Fruit fly (Drosophila melanogaster): ENCODE measurements around the gene RpS21.
A peak's percentile ranks its signal among the peaks of the same experiment; 100 is the strongest.

The RpS21 gene

dm6 chr2L:2856960-2857584, 1.2 kb downstream of the RpS21 start, which contains the start of gene CG2991 (continued):
- TF ChIP-seq Fer3 (tag; optimal IDR thresholded peaks at IDR 0.05) (peak; percentile 5), ato (GFP tag; IDR thresholded peaks at IDR 0.05; ENCODE audit: partially characterized antibody) (peak; percentile 80), Abd-B (GFP tag; optimal IDR thresholded peaks at IDR 0.05) (peak; percentile 36), Rx (GFP tag; IDR thresholded peaks at IDR 0.05) (no peak), CG14014 (GFP tag; IDR thresholded peaks at IDR 0.05) (peak; percentile 15; the same call in 1 of the 2 replicates), gsb-n (tag; optimal IDR thresholded peaks at IDR 0.05) (peak; percentile 56), CG17359 (tag; optimal IDR thresholded peaks at IDR 0.05) (peak; percentile 37), pzg (GFP tag; optimal IDR thresholded peaks at IDR 0.05) (peak; percentile 97), CG2120 (GFP tag; optimal IDR thresholded peaks at IDR 0.05) (peak; percentile 41), CG3281 (GFP tag; optimal IDR thresholded peaks at IDR 0.05) (peak; percentile 6), Lpt (GFP tag; optimal IDR thresholded peaks at IDR 0.05) (no peak), HLH4C (GFP tag; IDR thresholded peaks at IDR 0.05; ENCODE audit: partially characterized antibody) (peak; percentile 59; the same call in 2 of the 3 replicates), CG2199 (GFP tag; IDR thresholded peaks at IDR 0.05) (0 out of 3 replicates have a peak, but pooled peaks have one; percentile 40), Dll (GFP tag; IDR thresholded peaks at IDR 0.05; ENCODE audit: partially characterized antibody) (peak; percentile 83), gcm2 (GFP tag; optimal IDR thresholded peaks at IDR 0.05) (peak; percentile 24), CG11085 (GFP tag; IDR thresholded peaks at IDR 0.05) (no peak), CG15601 (tag; optimal IDR thresholded peaks at IDR 0.05) (peak; percentile 35), CG1603 (tag; optimal IDR thresholded peaks at IDR 0.05) (peak; percentile 74), CG17912 (GFP tag; optimal IDR thresholded peaks at IDR 0.05) (no peak), da (GFP tag; optimal IDR thresholded peaks at IDR 0.05) (no peak), wdn (GFP tag; IDR thresholded peaks at IDR 0.05) (peak; percentile 28; the same call in 1 of the 2 replicates), bsh (GFP tag; optimal IDR thresholded peaks at IDR 0.05) (peak in 1 of 2 experiments; percentile 3), knrl (GFP tag; IDR thresholded peaks at IDR 0.05; ENCODE audit: partially characterized antibody) (peak; percentile 82), CG2712 (tag; optimal IDR thresholded peaks at IDR 0.05) (peak; percentile 56), mirr (GFP tag; optimal IDR thresholded peaks at IDR 0.05) (peak; percentile 2), lmd (GFP tag; IDR thresholded peaks at IDR 0.05) (no peak), rib (GFP tag; IDR thresholded peaks at IDR 0.05) (peak; percentile 38; the same call in 1 of the 2 replicates), unpg (GFP tag; optimal IDR thresholded peaks at IDR 0.05) (peak; percentile 43), Nf-YB (GFP tag; optimal IDR thresholded peaks at IDR 0.05) (peak; percentile 11), Usf (GFP tag; optimal IDR thresholded peaks at IDR 0.05) (no peak), CG11504 (tag; optimal IDR thresholded peaks at IDR 0.05) (peak; percentile 43), pita (GFP tag; optimal IDR thresholded peaks at IDR 0.05) (no peak), lab (GFP tag; optimal IDR thresholded peaks at IDR 0.05) (peak; percentile 36), CG42726 (GFP tag; IDR thresholded peaks at IDR 0.05; ENCODE audit: partially characterized antibody) (peak; percentile 86), ATbp (GFP tag; optimal IDR thresholded peaks at IDR 0.05) (no peak), Ada2b (GFP tag; IDR thresholded peaks at IDR 0.05) (no peak), kni (GFP tag; optimal IDR thresholded peaks at IDR 0.05) (peak; percentile 51), Dp (GFP tag; optimal IDR thresholded peaks at IDR 0.05) (peak; percentile 84), MBD-R2 (GFP tag; IDR thresholded peaks at IDR 0.05) (peak; percentile 75), sob (GFP tag; IDR thresholded peaks at IDR 0.05) (peak; percentile 57), dm (GFP tag; optimal IDR thresholded peaks at IDR 0.05) (peak; percentile 8), ab (GFP tag; optimal IDR thresholded peaks at IDR 0.05) (no peak), Nf-YC (tag; optimal IDR thresholded peaks at IDR 0.05) (peak; percentile 58), CG7372 (GFP tag; IDR thresholded peaks at IDR 0.05) (no peak), PHDP (tag; optimal IDR thresholded peaks at IDR 0.05) (peak; percentile 4), Ets65A (GFP tag) (peak; percentile 60), Elba2 (GFP tag; optimal IDR thresholded peaks at IDR 0.05) (peak; percentile 91), Hand (GFP tag; optimal IDR thresholded peaks at IDR 0.05) (no peak), nom (GFP tag; optimal IDR thresholded peaks at IDR 0.05) (peak; percentile 17)

Measured in whole organism, embryonic.